Worm (Caenorhabditis elegans): Measurements from ENCODE around the gene srx-110.

DNA sequence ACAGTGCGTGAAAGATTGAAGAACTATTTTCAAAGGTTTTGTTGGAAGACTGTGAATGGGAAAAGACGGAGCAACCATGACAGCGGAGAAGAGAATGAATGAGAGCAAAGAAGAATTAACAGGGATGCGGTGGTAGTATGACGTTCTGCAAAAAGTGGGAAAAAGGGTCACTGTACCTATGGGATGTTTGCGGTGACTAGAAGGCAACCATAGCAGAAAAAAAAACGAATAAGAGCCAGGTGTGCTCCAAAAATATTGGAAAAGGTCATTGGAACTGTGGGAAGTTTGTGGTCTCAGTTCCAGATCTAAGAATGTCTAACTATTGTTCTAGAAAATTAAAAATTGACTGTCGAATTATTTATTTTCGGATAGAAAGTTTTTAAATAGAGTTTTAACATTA lies 39.4 kb downstream of the srx-110 start, which contains the start of gene fbxb-90:
- TF ChIP-seq ZK185.1 (tag; optimal IDR thresholded peaks at IDR 0.05; ENCODE audit: poor library complexity, severe bottlenecking) (no peak), attf-5 (GFP tag; optimal IDR thresholded peaks at IDR 0.05) (no peak), unc-62 (GFP tag; optimal IDR thresholded peaks at IDR 0.05) (no peak), tbx-9 (tag; optimal IDR thresholded peaks at IDR 0.05; ENCODE audit: borderline replicate concordance) (no peak), unc-130 (GFP tag; optimal IDR thresholded peaks at IDR 0.05) (no peak), nhr-90 (tag; optimal IDR thresholded peaks at IDR 0.05) (no peak), nhr-27 (tag; optimal IDR thresholded peaks at IDR 0.05) (no peak)
